Fruit fly (Drosophila melanogaster): Measurements from ENCODE around the gene RhoGAP68F.
A peak's percentile ranks its signal among the peaks of the same experiment; 100 is the strongest.

The RhoGAP68F gene

DNA sequence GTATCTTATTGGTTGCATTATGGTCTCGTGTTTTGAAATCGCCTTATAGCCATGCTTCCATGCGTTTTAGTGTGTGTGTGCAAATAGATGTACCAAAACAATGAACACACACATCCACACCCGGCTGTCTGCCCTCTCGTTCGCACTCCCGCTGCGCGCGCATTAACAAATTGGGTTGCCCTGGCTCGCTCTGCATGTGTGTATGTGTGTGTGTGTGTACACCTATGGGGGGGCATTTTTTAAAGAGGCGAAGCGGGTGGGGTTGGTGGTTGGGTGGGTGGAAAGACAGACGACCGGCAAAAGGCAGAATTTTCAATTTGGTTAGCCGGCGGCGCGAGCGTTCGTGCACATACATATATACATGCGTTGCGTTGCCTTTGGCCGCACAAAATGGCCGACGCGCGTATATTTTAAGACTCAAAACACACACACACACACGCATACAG lies 14.5 kb upstream of the RhoGAP68F start (continued):
- TF ChIP-seq CG1603 (tag; optimal IDR thresholded peaks at IDR 0.05) (peak; percentile 17), CG6765 (GFP tag; optimal IDR thresholded peaks at IDR 0.05) (no peak), zen2 (GFP tag; IDR thresholded peaks at IDR 0.05; ENCODE audit: partially characterized antibody) (no peak), CG15696 (tag; optimal IDR thresholded peaks at IDR 0.05) (no peak), CG1832 (GFP tag; optimal IDR thresholded peaks at IDR 0.05) (peak; percentile 89), CoRest (tag; optimal IDR thresholded peaks at IDR 0.05) (peak; percentile 57), CG7839 (tag; optimal IDR thresholded peaks at IDR 0.05) (no peak), CG9727 (GFP tag; optimal IDR thresholded peaks at IDR 0.05) (no peak), pnt (GFP tag; optimal IDR thresholded peaks at IDR 0.05) (no peak), CG30431 (GFP tag; optimal IDR thresholded peaks at IDR 0.05) (no peak), CG13287 (GFP tag; IDR thresholded peaks at IDR 0.05; ENCODE audit: partially characterized antibody) (peak; percentile 52; the same call in 1 of the 2 replicates), CG4617 (GFP tag; optimal IDR thresholded peaks at IDR 0.05; ENCODE audit: borderline replicate concordance) (no peak), ken (GFP tag; IDR thresholded peaks at IDR 0.05) (0 out of 3 replicates have a peak, but pooled peaks have one; percentile 25), Gsc (GFP tag; IDR thresholded peaks at IDR 0.05) (no peak), mld (GFP tag; IDR thresholded peaks at IDR 0.05; ENCODE audit: partially characterized antibody) (no peak), Eip74EF (GFP tag; optimal IDR thresholded peaks at IDR 0.05) (no peak), BtbVII (GFP tag; optimal IDR thresholded peaks at IDR 0.05) (no peak), Sin3A (optimal IDR thresholded peaks at IDR 0.05) (no peak), CG14667 (GFP tag; IDR thresholded peaks at IDR 0.05) (no peak), sd (tag; optimal IDR thresholded peaks at IDR 0.05) (peak; percentile 93), ro (GFP tag; IDR thresholded peaks at IDR 0.05) (no peak), CG13123 (GFP tag; optimal IDR thresholded peaks at IDR 0.05) (no peak), CG7963 (GFP tag; IDR thresholded peaks at IDR 0.05; ENCODE audit: partially characterized antibody) (no peak), Nf-YA (GFP tag; IDR thresholded peaks at IDR 0.05) (no peak), D (optimal IDR thresholded peaks at IDR 0.05) (peak; percentile 52), D (GFP tag; optimal IDR thresholded peaks at IDR 0.05) (peak; percentile 59), tup (GFP tag; optimal IDR thresholded peaks at IDR 0.05) (no peak), ab (GFP tag; optimal IDR thresholded peaks at IDR 0.05) (no peak), dimm (GFP tag; IDR thresholded peaks at IDR 0.05) (no peak), CG6689 (GFP tag; IDR thresholded peaks at IDR 0.05) (no peak), unpg (GFP tag; optimal IDR thresholded peaks at IDR 0.05) (no peak), CG33557 (GFP tag; optimal IDR thresholded peaks at IDR 0.05) (peak; percentile 36), hb (GFP tag; IDR thresholded peaks at IDR 0.05; ENCODE audit: partially characterized antibody) (no peak), Nf-YB (GFP tag; optimal IDR thresholded peaks at IDR 0.05) (peak; percentile 67), slp2 (GFP tag; optimal IDR thresholded peaks at IDR 0.05) (no peak), MTF-1 (GFP tag; optimal IDR thresholded peaks at IDR 0.05; ENCODE audit: borderline replicate concordance) (peak; percentile 14), CG13775 (GFP tag; optimal IDR thresholded peaks at IDR 0.05) (no peak), gem (tag; optimal IDR thresholded peaks at IDR 0.05) (no peak), CG12104 (GFP tag; optimal IDR thresholded peaks at IDR 0.05) (no peak), CG14965 (GFP tag; optimal IDR thresholded peaks at IDR 0.05; ENCODE audit: borderline replicate concordance) (no peak), unc-4 (GFP tag; IDR thresholded peaks at IDR 0.05; ENCODE audit: partially characterized antibody) (0 out of 2 replicates have a peak, but pooled peaks have one; percentile 19), CHES-1-like (GFP tag; optimal IDR thresholded peaks at IDR 0.05) (no peak), corto (GFP tag; optimal IDR thresholded peaks at IDR 0.05) (no peak), al (GFP tag; IDR thresholded peaks at IDR 0.05) (no peak), Taf1 (GFP tag; IDR thresholded peaks at IDR 0.05) (peak; percentile 10; the same call in 1 of the 2 replicates), Hr78 (GFP tag; optimal IDR thresholded peaks at IDR 0.05) (no peak), Pdp1 (GFP tag; optimal IDR thresholded peaks at IDR 0.05) (peak in 1 of 2 experiments; percentile 18), CG32767 (GFP tag; IDR thresholded peaks at IDR 0.05) (peak; percentile 86), CG11696 (GFP tag; IDR thresholded peaks at IDR 0.05) (no peak), ftz-f1 (GFP tag; optimal IDR thresholded peaks at IDR 0.05) (peak; percentile 41)

Measured in whole organism, embryonic.